Worm (Caenorhabditis elegans) whole organism, L4 larva: ENCODE results near the gene vha-20.

Experiments used
- F44E2.7 ChIP-seq: fragments of 200-800 bp; sonication (Bioruptor generic); IDR thresholded peaks from 2 replicates; pipeline ENCODE4 v2.1.2; 2022; ENCODE audit warnings: missing genetic modification characterization, missing compliant biosample characterization
- R02D3.7 ChIP-seq: fragments of 150-350 bp; sonication (generic microtip); optimal IDR thresholded peaks from 3 replicates; lab custom pipeline; 2014; ENCODE audit warnings: missing biosample characterization, missing genetic modification characterization
- T20F7.1 ChIP-seq: fragments of 200-800 bp; sonication (Bioruptor generic); optimal IDR thresholded peaks from 2 replicates; lab custom pipeline; 2018; ENCODE audit warnings: mild to moderate bottlenecking, missing genetic modification characterization, missing compliant biosample characterization
- T26A8.4 ChIP-seq: fragments of 200-800 bp; sonication (Bioruptor generic); IDR thresholded peaks from 2 replicates; pipeline ENCODE4 v1.3.6; 2022; ENCODE audit warnings: missing genetic modification characterization, missing compliant biosample characterization
- ZK546.5 ChIP-seq, 2 experiments: sonication (generic microtip); optimal IDR thresholded peaks; 2 replicates each; lab custom pipeline; 2017; ENCODE audit warnings: missing biosample characterization in 2 of 2, missing genetic modification characterization in 2 of 2
- aly-2 ChIP-seq: sonication (generic microtip); optimal IDR thresholded peaks from 2 replicates; lab custom pipeline; 2018; ENCODE audit warnings: missing biosample characterization, missing genetic modification characterization
- arid-1 ChIP-seq: fragments of 200-800 bp; sonication (Bioruptor generic); conservative IDR thresholded peaks from 2 replicates; pipeline ENCODE4 v1.3.6; 2022; ENCODE audit warnings: missing genetic modification reagents, missing genetic modification characterization, missing compliant biosample characterization
- attf-4 ChIP-seq: sonication (generic microtip); optimal IDR thresholded peaks from 3 replicates; lab custom pipeline; 2017; ENCODE audit warnings: missing biosample characterization, missing genetic modification characterization
- ceh-28 ChIP-seq: fragments of 150-350 bp; optimal IDR thresholded peaks from 2 replicates; lab custom pipeline; 2014; ENCODE audit warnings: missing biosample characterization, missing genetic modification reagents, missing genetic modification characterization
- ceh-44 ChIP-seq: fragments of 200-800 bp; sonication (Bioruptor generic); IDR thresholded peaks from 2 replicates; pipeline ENCODE4 v1.3.6; 2022; ENCODE audit warnings: missing genetic modification reagents, missing genetic modification characterization, missing compliant biosample characterization
- ceh-82 ChIP-seq: sonication (generic microtip); optimal IDR thresholded peaks from 2 replicates; lab custom pipeline; 2017; ENCODE audit warnings: missing biosample characterization, missing genetic modification characterization
- ces-1 ChIP-seq: fragments of 150-350 bp; sonication (generic microtip); optimal IDR thresholded peaks from 4 replicates; lab custom pipeline; 2014; ENCODE audit warnings: missing biosample characterization, missing genetic modification reagents, missing genetic modification characterization
- cey-2 ChIP-seq: sonication (generic microtip); optimal IDR thresholded peaks from 3 replicates; lab custom pipeline; 2017; ENCODE audit warnings: missing genetic modification characterization, mild to moderate bottlenecking, missing compliant biosample characterization, antibody characterized with exemption, borderline replicate concordance; ENCODE audit not compliant: insufficient read depth
- daf-12 ChIP-seq: fragments of 150-350 bp; optimal IDR thresholded peaks from 2 replicates; lab custom pipeline; 2014; ENCODE audit warnings: missing biosample characterization, missing genetic modification reagents, missing genetic modification characterization
- daf-16 ChIP-seq, 3 experiments: sonication (generic microtip); optimal IDR thresholded peaks; 2 replicates each; lab custom pipeline; 2016 to 2017; ENCODE audit warnings: missing genetic modification characterization in 3 of 3, missing genetic modification reagents in 3 of 3, mild to moderate bottlenecking in 2 of 3, missing compliant biosample characterization in 2 of 3, missing biosample characterization in 1 of 3, moderate library complexity in 1 of 3
- daf-19 ChIP-seq: fragments of 200-800 bp; sonication (Bioruptor generic); conservative IDR thresholded peaks from 2 replicates; pipeline ENCODE4 v1.3.6; 2022; ENCODE audit warnings: missing genetic modification characterization, missing compliant biosample characterization
- dmd-6 ChIP-seq: fragments of 200-800 bp; sonication (Bioruptor generic); IDR thresholded peaks from 2 replicates; pipeline ENCODE4 v1.3.6; 2022; ENCODE audit warnings: missing genetic modification reagents, missing genetic modification characterization, missing compliant biosample characterization
- dmd-8 ChIP-seq: fragments of 200-800 bp; sonication (Bioruptor generic); IDR thresholded peaks from 2 replicates; pipeline ENCODE4 v1.3.6; 2022; ENCODE audit warnings: missing genetic modification characterization, missing compliant biosample characterization
- dpl-1 ChIP-seq: fragments of 150-350 bp; optimal IDR thresholded peaks from 2 replicates; lab custom pipeline; 2014; ENCODE audit warnings: missing biosample characterization, missing genetic modification reagents, missing genetic modification characterization
- duxl-1 ChIP-seq: sonication (generic microtip); optimal IDR thresholded peaks from 2 replicates; lab custom pipeline; 2016; ENCODE audit warnings: mild to moderate bottlenecking, missing genetic modification characterization, moderate library complexity, missing compliant biosample characterization; ENCODE audit not compliant: poor library complexity
- egl-43 ChIP-seq: fragments of 200-800 bp; sonication (Bioruptor generic); IDR thresholded peaks from 2 replicates; pipeline ENCODE4 v1.3.6; 2022; ENCODE audit warnings: missing genetic modification reagents, missing genetic modification characterization, missing compliant biosample characterization
- hlh-11 ChIP-seq: fragments of 200-800 bp; sonication (Bioruptor generic); optimal IDR thresholded peaks from 2 replicates; lab custom pipeline; 2018; ENCODE audit warnings: mild to moderate bottlenecking, missing genetic modification characterization, missing compliant biosample characterization
- jun-1 ChIP-seq: fragments of 150-350 bp; optimal IDR thresholded peaks from 2 replicates; lab custom pipeline; 2014; ENCODE audit warnings: missing biosample characterization, missing genetic modification reagents, missing genetic modification characterization
- lim-7 ChIP-seq: fragments of 200-800 bp; sonication (Bioruptor generic); IDR thresholded peaks from 2 replicates; pipeline ENCODE4 v1.3.6; 2022; ENCODE audit warnings: missing genetic modification characterization, missing compliant biosample characterization
- lin-1 ChIP-seq: fragments of 200-800 bp; sonication (Bioruptor generic); IDR thresholded peaks from 2 replicates; pipeline ENCODE4 v1.3.6; 2022; ENCODE audit warnings: missing genetic modification reagents, missing genetic modification characterization, missing compliant biosample characterization
- lin-13 ChIP-seq: fragments of 150-350 bp; optimal IDR thresholded peaks from 2 replicates; lab custom pipeline; 2014; ENCODE audit warnings: missing biosample characterization, missing genetic modification reagents, missing genetic modification characterization
- lsy-2 ChIP-seq, 2 experiments: fragments of 150-350 bp in 1 of 2; sonication (generic microtip) in 1 of 2; optimal IDR thresholded peaks; 2 replicates each; lab custom pipeline; 2014 to 2017; ENCODE audit warnings: missing biosample characterization in 2 of 2, missing genetic modification characterization in 2 of 2
- mdl-1 ChIP-seq, 2 experiments: fragments of 150-350 bp in 1 of 2; sonication (generic microtip) in 1 of 2; optimal IDR thresholded peaks; 2 replicates each; lab custom pipeline; 2014 to 2017; ENCODE audit warnings: missing biosample characterization in 2 of 2, missing genetic modification characterization in 2 of 2
- mxl-3 ChIP-seq: fragments of 200-800 bp; sonication (Bioruptor generic); optimal IDR thresholded peaks from 2 replicates; lab custom pipeline; 2018; ENCODE audit warnings: mild to moderate bottlenecking, missing genetic modification characterization, missing compliant biosample characterization
- nhr-10 ChIP-seq: fragments of 150-350 bp; optimal IDR thresholded peaks from 2 replicates; lab custom pipeline; 2014; ENCODE audit warnings: missing biosample characterization, missing genetic modification characterization
- nhr-102 ChIP-seq: sonication (generic microtip); optimal IDR thresholded peaks from 2 replicates; lab custom pipeline; 2016; ENCODE audit warnings: mild to moderate bottlenecking, missing genetic modification characterization, moderate library complexity, missing compliant biosample characterization
- nhr-11 ChIP-seq: fragments of 150-350 bp; optimal IDR thresholded peaks from 2 replicates; lab custom pipeline; 2014; ENCODE audit warnings: missing biosample characterization, missing genetic modification characterization
- nhr-25 ChIP-seq: sonication (generic microtip); optimal IDR thresholded peaks from 2 replicates; lab custom pipeline; 2017; ENCODE audit warnings: missing genetic modification characterization, mild to moderate bottlenecking, missing compliant biosample characterization, antibody characterized with exemption, moderate library complexity, borderline replicate concordance; ENCODE audit not compliant: insufficient read depth
- nhr-28 ChIP-seq: fragments of 150-350 bp; optimal IDR thresholded peaks from 2 replicates; lab custom pipeline; 2014; ENCODE audit warnings: missing biosample characterization, missing genetic modification characterization
- nhr-41 ChIP-seq: fragments of 200-800 bp; sonication (Bioruptor generic); IDR thresholded peaks from 2 replicates; pipeline ENCODE4 v1.3.6; 2022; ENCODE audit warnings: missing genetic modification reagents, missing genetic modification characterization, missing compliant biosample characterization
- nhr-48 ChIP-seq: sonication (generic microtip); optimal IDR thresholded peaks from 2 replicates; lab custom pipeline; 2016; ENCODE audit warnings: mild to moderate bottlenecking, missing genetic modification characterization, missing compliant biosample characterization
- nhr-6 ChIP-seq: fragments of 150-350 bp; optimal IDR thresholded peaks from 2 replicates; lab custom pipeline; 2014; ENCODE audit warnings: missing biosample characterization, missing genetic modification characterization
- nhr-77 ChIP-seq: fragments of 150-350 bp; optimal IDR thresholded peaks from 2 replicates; lab custom pipeline; 2014; ENCODE audit warnings: missing biosample characterization, missing genetic modification characterization
- pha-4 ChIP-seq, 2 experiments: fragments of 150-350 bp in 1 of 2; fragments of 200-800 bp in 1 of 2; sonication (Bioruptor generic) in 1 of 2; IDR thresholded peaks in 1 of 2; optimal IDR thresholded peaks in 1 of 2; 2 replicates each; pipeline versions ENCODE4 v1.3.6 to Lab custom; 2014 to 2022; ENCODE audit warnings: missing genetic modification characterization in 2 of 2, missing genetic modification reagents in 2 of 2, missing biosample characterization in 1 of 2, missing compliant biosample characterization in 1 of 2
- pqm-1 ChIP-seq: sonication (generic microtip); optimal IDR thresholded peaks from 2 replicates; lab custom pipeline; 2017; ENCODE audit warnings: missing biosample characterization, missing genetic modification characterization
- sdz-12 ChIP-seq: fragments of 200-800 bp; sonication (Bioruptor generic); optimal IDR thresholded peaks from 2 replicates; lab custom pipeline; 2018; ENCODE audit warnings: mild to moderate bottlenecking, missing genetic modification characterization, missing compliant biosample characterization
- skn-1 ChIP-seq: fragments of 150-350 bp; optimal IDR thresholded peaks from 2 replicates; lab custom pipeline; 2014; ENCODE audit warnings: missing biosample characterization, missing genetic modification characterization
- snpc-1.2 ChIP-seq: fragments of 200-800 bp; sonication (Bioruptor generic); IDR thresholded peaks from 2 replicates; pipeline ENCODE4 v1.3.6; 2022; ENCODE audit warnings: missing genetic modification reagents, missing genetic modification characterization, missing compliant biosample characterization
- spr-3 ChIP-seq: fragments of 200-800 bp; sonication (Bioruptor generic); optimal IDR thresholded peaks from 2 replicates; lab custom pipeline; 2018; ENCODE audit warnings: mild to moderate bottlenecking, missing genetic modification characterization, missing compliant biosample characterization
- tag-97 ChIP-seq: fragments of 200-800 bp; sonication (Bioruptor generic); IDR thresholded peaks from 2 replicates; pipeline ENCODE4 v1.3.6; 2022; ENCODE audit warnings: missing genetic modification characterization, missing compliant biosample characterization
- tra-1 ChIP-seq: fragments of 200-800 bp; sonication (Bioruptor generic); IDR thresholded peaks from 2 replicates; pipeline ENCODE4 v1.3.6; 2022; ENCODE audit warnings: missing genetic modification reagents, missing genetic modification characterization, missing compliant biosample characterization
- unc-62 ChIP-seq, 3 experiments: fragments of 150-350 bp in 1 of 3; sonication (generic microtip); optimal IDR thresholded peaks in 2 of 3; peaks in 1 of 3; 1 replicate in 1 of 3; 2 replicates in 2 of 3; lab custom pipeline; 2014 to 2017; ENCODE audit warnings: missing biosample characterization in 3 of 3, missing genetic modification characterization in 3 of 3, missing genetic modification reagents in 3 of 3, missing genotype in 1 of 3
- zip-2 ChIP-seq: fragments of 150-350 bp; optimal IDR thresholded peaks from 2 replicates; lab custom pipeline; 2014; ENCODE audit warnings: missing biosample characterization, missing genetic modification characterization
- ztf-7 ChIP-seq: fragments of 150-350 bp; optimal IDR thresholded peaks from 2 replicates; lab custom pipeline; 2014; ENCODE audit warnings: missing biosample characterization, missing genetic modification characterization

Gene vha-20

DNA sequence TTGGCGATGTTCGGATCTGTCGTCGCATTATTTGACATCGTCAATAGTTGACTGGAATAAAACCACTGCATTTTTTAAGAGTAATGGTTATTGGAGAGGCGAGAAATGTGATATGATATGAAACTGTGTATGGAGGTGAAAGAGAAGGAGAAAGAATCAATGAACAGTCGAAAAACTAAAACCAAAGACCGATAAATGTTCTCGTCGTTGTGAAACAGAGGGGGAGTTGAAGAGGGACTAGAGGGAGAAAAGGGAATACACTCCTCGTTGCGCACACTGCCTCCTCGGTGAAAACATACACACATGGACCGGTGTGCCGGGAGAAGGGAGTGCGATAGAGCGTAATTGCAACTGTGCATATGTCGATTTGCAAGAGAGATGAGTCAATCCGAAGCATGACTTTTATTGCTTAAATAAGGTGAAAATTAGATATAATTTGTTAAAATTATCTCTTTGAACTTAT, 5.3 kb upstream of the vha-20 start, which contains the start of gene sym-4 (continued):
- no peak for TF ChIP-seq sdz-12 (GFP tag; lab: Kevin White, UChicago)
- TF ChIP-seq snpc-1.2 (GFP tag; lab: Robert Waterston, UW): no peak
- peak; percentile 89 for TF ChIP-seq pqm-1 (tag; lab: Kevin White, UChicago)
- TF ChIP-seq ceh-28: peak; percentile 65
- TF ChIP-seq tag-97 (GFP tag; lab: Robert Waterston, UW): no peak
- peak; percentile 27 for TF ChIP-seq ztf-7 (tag; lab: Kevin White, UChicago)
- peak; percentile 98 for TF ChIP-seq nhr-28 (tag; lab: Kevin White, UChicago)
- 0 out of 2 replicates have a peak, but pooled peaks have one; percentile 47 for TF ChIP-seq daf-19 (GFP tag; lab: Robert Waterston, UW)
- TF ChIP-seq lim-7 (GFP tag; lab: Robert Waterston, UW): 0 out of 2 replicates have a peak, but pooled peaks have one; percentile 43
- TF ChIP-seq spr-3: peak; percentile 33
- TF ChIP-seq egl-43 (GFP tag; lab: Robert Waterston, UW): peak; percentile 71
- TF ChIP-seq pha-4 (GFP tag; IDR thresholded peaks at IDR 0.05; lab: Robert Waterston, UW): peak; percentile 25; the same call in 1 of the 2 replicates
- peak; percentile 35 for TF ChIP-seq pha-4 (tag; optimal IDR thresholded peaks at IDR 0.05; lab: Kevin White, UChicago)
- peak; percentile 76 for TF ChIP-seq arid-1
- TF ChIP-seq zip-2: no peak
- no peak for TF ChIP-seq aly-2 (tag; lab: Kevin White, UChicago)
- TF ChIP-seq nhr-11 (tag; lab: Kevin White, UChicago): peak; percentile 96
- peak; percentile 90 for TF ChIP-seq nhr-25 (tag; lab: Kevin White, UChicago)
- peak; percentile 89 for TF ChIP-seq lin-1 (GFP tag; lab: Robert Waterston, UW)
- TF ChIP-seq F44E2.7: no peak
- TF ChIP-seq lin-13 (GFP tag; lab: Kevin White, UChicago): peak; percentile 95
- peak; percentile 97 for TF ChIP-seq nhr-77 (tag; lab: Kevin White, UChicago)
- TF ChIP-seq hlh-11: peak; percentile 99
- TF ChIP-seq ceh-44: no peak
- TF ChIP-seq mdl-1 (tag; optimal IDR thresholded peaks at IDR 0.05; lab: Kevin White, UChicago): peak; percentile 81 to 98
- no peak for TF ChIP-seq cey-2 (tag; lab: Kevin White, UChicago)
- peak in 1 of 2 experiments; percentile 27 for TF ChIP-seq ZK546.5 (tag; optimal IDR thresholded peaks at IDR 0.05; lab: Kevin White, UChicago)
- TF ChIP-seq dmd-6 (GFP tag; lab: Robert Waterston, UW): peak; percentile 96
- TF ChIP-seq jun-1 (tag; lab: Kevin White, UChicago): peak; percentile 87
- peak; percentile 85 for TF ChIP-seq nhr-48
- TF ChIP-seq mxl-3 (GFP tag; lab: Kevin White, UChicago): peak; percentile 100
- TF ChIP-seq lsy-2 (tag; optimal IDR thresholded peaks at IDR 0.05; lab: Kevin White, UChicago): peak; percentile 76 to 91
- peak in 1 of 2 experiments; percentile 32 for TF ChIP-seq daf-16 (GFP tag; optimal IDR thresholded peaks at IDR 0.05; lab: Kevin White, UChicago)
- TF ChIP-seq daf-16 (tag; optimal IDR thresholded peaks at IDR 0.05; lab: Kevin White, UChicago): peak; percentile 89
- peak; percentile 88 for TF ChIP-seq nhr-102 (tag; lab: Kevin White, UChicago)
- TF ChIP-seq nhr-6 (tag; lab: Kevin White, UChicago): peak; percentile 91
- peak; percentile 44 for TF ChIP-seq duxl-1 (tag; lab: Kevin White, UChicago)
- no peak for TF ChIP-seq unc-62 (GFP tag; optimal IDR thresholded peaks at IDR 0.05 in 1 of 2; lab: Kevin White, UChicago)
- TF ChIP-seq unc-62 (tag; optimal IDR thresholded peaks at IDR 0.05; lab: Kevin White, UChicago): no peak
- TF ChIP-seq ceh-82 (tag; lab: Kevin White, UChicago): no peak
- peak; percentile 50 for TF ChIP-seq attf-4
- no peak for TF ChIP-seq daf-12 (tag; lab: Kevin White, UChicago)
- peak; percentile 77 for TF ChIP-seq dpl-1 (GFP tag; lab: Kevin White, UChicago)
- peak; percentile 89 for TF ChIP-seq nhr-10 (tag; lab: Kevin White, UChicago)
- TF ChIP-seq R02D3.7 (tag; lab: Kevin White, UChicago): no peak
- TF ChIP-seq skn-1: no peak
- no peak for TF ChIP-seq dmd-8 (GFP tag; lab: Robert Waterston, UW)
- peak; percentile 86 for TF ChIP-seq T20F7.1 (GFP tag; lab: Kevin White, UChicago)
- TF ChIP-seq ces-1 (GFP tag; lab: Kevin White, UChicago): no peak
- peak; percentile 46; the same call in 1 of the 2 replicates for TF ChIP-seq nhr-41 (GFP tag; lab: Robert Waterston, UW)
- TF ChIP-seq tra-1: peak; percentile 80
- TF ChIP-seq T26A8.4 (GFP tag; lab: Robert Waterston, UW): peak; percentile 88
